Fruit fly (Drosophila melanogaster) whole organism, embryonic: Measurements from ENCODE around the gene CG32483.
A peak's percentile ranks its signal among the peaks of the same experiment; 100 is the strongest.

Experiments
- Antp ChIP-seq: fragments of 200-800 bp; sonication (Bioruptor generic); optimal IDR thresholded peaks from 3 replicates; lab custom pipeline; 2016; ENCODE audit warnings: missing biosample characterization, missing genetic modification characterization
- CG10654 ChIP-seq: fragments of 200-800 bp; sonication (Bioruptor generic); optimal IDR thresholded peaks from 2 replicates; lab custom pipeline; 2016; ENCODE audit warnings: missing biosample characterization, missing genetic modification characterization
- CG13894 ChIP-seq: fragments of 200-800 bp; sonication (Bioruptor generic); optimal IDR thresholded peaks from 3 replicates; lab custom pipeline; 2018; ENCODE audit warnings: missing biosample characterization, mild to moderate bottlenecking, missing genetic modification characterization, moderate library complexity
- CG14965 ChIP-seq: fragments of 200-800 bp; sonication (Bioruptor generic); optimal IDR thresholded peaks from 2 replicates; lab custom pipeline; 2016; ENCODE audit warnings: missing biosample characterization, missing genetic modification characterization, borderline replicate concordance
- CG18262 ChIP-seq: fragments of 200-800 bp; optimal IDR thresholded peaks from 3 replicates; lab custom pipeline; 2019; ENCODE audit warnings: missing biosample characterization, mild to moderate bottlenecking, missing genetic modification characterization, moderate library complexity
- CG18764 ChIP-seq: fragments of 200-800 bp; sonication (Bioruptor generic); optimal IDR thresholded peaks from 3 replicates; lab custom pipeline; 2016; ENCODE audit warnings: missing biosample characterization, missing genetic modification characterization
- CG31441 ChIP-seq: fragments of 200-800 bp; sonication (Bioruptor generic); IDR thresholded peaks from 2 replicates; pipeline ENCODE4 v1.3.6; 2022; ENCODE audit warnings: missing biosample characterization, missing genetic modification characterization
- CG32532 ChIP-seq: fragments of 200-800 bp; sonication (Bioruptor generic); IDR thresholded peaks from 2 replicates; pipeline ENCODE4 v1.3.6; 2022; ENCODE audit warnings: missing biosample characterization, missing genetic modification characterization
- CG6854 ChIP-seq: fragments of 200-800 bp; sonication (Bioruptor generic); optimal IDR thresholded peaks from 3 replicates; lab custom pipeline; 2017; ENCODE audit warnings: missing biosample characterization, mild to moderate bottlenecking, missing genetic modification characterization
- CG8281 ChIP-seq: fragments of 200-800 bp; sonication (Bioruptor generic); optimal IDR thresholded peaks from 2 replicates; lab custom pipeline; 2018; ENCODE audit warnings: missing biosample characterization, mild to moderate bottlenecking, missing genetic modification characterization, moderate library complexity
- CG8359 ChIP-seq: fragments of 200-800 bp; sonication (Bioruptor generic); optimal IDR thresholded peaks from 2 replicates; lab custom pipeline; 2017; ENCODE audit warnings: missing biosample characterization, mild to moderate bottlenecking, missing genetic modification characterization, borderline replicate concordance
- Dad ChIP-seq: fragments of 200-800 bp; sonication (Bioruptor generic); optimal IDR thresholded peaks from 3 replicates; lab custom pipeline; 2016; ENCODE audit warnings: missing biosample characterization, missing genetic modification characterization
- Dbx ChIP-seq: fragments of 200-800 bp; sonication (Bioruptor generic); IDR thresholded peaks from 3 replicates; pipeline ENCODE4 v1.3.6; 2022; ENCODE audit warnings: missing biosample characterization, missing genetic modification characterization
- Dip2 ChIP-seq: fragments of 200-800 bp; sonication (Bioruptor generic); IDR thresholded peaks from 2 replicates; pipeline ENCODE4 v1.3.6; 2022; ENCODE audit warnings: missing biosample characterization, missing genetic modification characterization
- Drgx ChIP-seq: fragments of 200-800 bp; sonication (Bioruptor generic); IDR thresholded peaks from 2 replicates; pipeline ENCODE4 v1.3.6; 2022; ENCODE audit warnings: missing biosample characterization, missing genetic modification characterization
- Hr78 ChIP-seq, 2 experiments: fragments of 200-800 bp in 1 of 2; fragments of >200 bp in 1 of 2; sonication (Bioruptor generic) in 1 of 2; optimal IDR thresholded peaks; 2 replicates each; lab custom pipeline; 2017 to 2019; ENCODE audit warnings: missing biosample characterization in 2 of 2, missing genetic modification characterization in 2 of 2, mild to moderate bottlenecking in 1 of 2, moderate library complexity in 1 of 2
- Jarid2 ChIP-seq: fragments of 200-800 bp; sonication (Bioruptor generic); optimal IDR thresholded peaks from 3 replicates; lab custom pipeline; 2017; ENCODE audit warnings: mild to moderate bottlenecking, missing biosample characterization, missing genetic modification reagents, missing genetic modification characterization
- Lim3 ChIP-seq: fragments of 200-800 bp; sonication (Bioruptor generic); IDR thresholded peaks from 2 replicates; pipeline ENCODE4 v1.3.6; 2022; ENCODE audit warnings: missing biosample characterization, missing genetic modification characterization
- NC2β ChIP-seq: fragments of 200-800 bp; sonication (Bioruptor generic); optimal IDR thresholded peaks from 2 replicates; lab custom pipeline; 2016; ENCODE audit warnings: missing biosample characterization, missing genetic modification characterization
- Ptx1 ChIP-seq: fragments of 200-800 bp; sonication (Bioruptor generic); IDR thresholded peaks from 2 replicates; pipeline ENCODE4 v1.3.6; 2022; ENCODE audit warnings: missing biosample characterization, missing genetic modification characterization
- Sox102F ChIP-seq: fragments of 200-800 bp; sonication (Bioruptor generic); optimal IDR thresholded peaks from 2 replicates; lab custom pipeline; 2018; ENCODE audit warnings: missing biosample characterization, mild to moderate bottlenecking, missing genetic modification characterization, moderate library complexity
- YL-1 ChIP-seq: fragments of 200-800 bp; sonication (Bioruptor generic); optimal IDR thresholded peaks from 3 replicates; lab custom pipeline; 2017; ENCODE audit warnings: missing biosample characterization, mild to moderate bottlenecking, missing genetic modification characterization
- abd-A ChIP-seq: fragments of 200-800 bp; sonication (Bioruptor generic); optimal IDR thresholded peaks from 3 replicates; lab custom pipeline; 2019; ENCODE audit warnings: missing biosample characterization, mild to moderate bottlenecking, missing genetic modification characterization, moderate library complexity
- bigmax ChIP-seq: fragments of 200-800 bp; sonication (Bioruptor generic); optimal IDR thresholded peaks from 2 replicates; lab custom pipeline; 2018; ENCODE audit warnings: missing biosample characterization, mild to moderate bottlenecking, missing genetic modification characterization
- cad ChIP-seq: fragments of >200 bp; optimal IDR thresholded peaks from 2 replicates; lab custom pipeline; 2017; ENCODE audit warnings: missing biosample characterization, missing genetic modification characterization
- crol ChIP-seq: fragments of 200-800 bp; sonication (Bioruptor generic); IDR thresholded peaks from 2 replicates; pipeline ENCODE4 v1.3.6; 2022; ENCODE audit warnings: missing biosample characterization, missing genetic modification characterization
- cwo ChIP-seq: fragments of 200-800 bp; sonication (Bioruptor generic); optimal IDR thresholded peaks from 3 replicates; lab custom pipeline; 2017; ENCODE audit warnings: missing biosample characterization, missing genetic modification characterization, mild to moderate bottlenecking, moderate library complexity, missing genetic modification reagents
- danr ChIP-seq: fragments of 200-800 bp; sonication (Bioruptor generic); IDR thresholded peaks from 2 replicates; pipeline ENCODE4 v1.3.6; 2022; ENCODE audit warnings: missing biosample characterization, missing genetic modification characterization
- dysf ChIP-seq: fragments of 200-800 bp; sonication (Bioruptor generic); IDR thresholded peaks from 3 replicates; pipeline ENCODE4 v1.3.6; 2022; ENCODE audit warnings: missing biosample characterization, missing genetic modification characterization
- gcm ChIP-seq: fragments of 200-800 bp; sonication (Bioruptor generic); optimal IDR thresholded peaks from 2 replicates; lab custom pipeline; 2019; ENCODE audit warnings: missing biosample characterization, mild to moderate bottlenecking, missing genetic modification characterization, moderate library complexity
- grn ChIP-seq: fragments of 200-800 bp; sonication (Bioruptor generic); optimal IDR thresholded peaks from 3 replicates; lab custom pipeline; 2017; ENCODE audit warnings: missing biosample characterization, missing genetic modification characterization
- gsb-n ChIP-seq: fragments of 200-800 bp; sonication (Bioruptor generic); optimal IDR thresholded peaks from 3 replicates; lab custom pipeline; 2018; ENCODE audit warnings: missing biosample characterization, mild to moderate bottlenecking, missing genetic modification characterization
- inv ChIP-seq: fragments of 200-800 bp; sonication (Bioruptor generic); IDR thresholded peaks from 2 replicates; pipeline ENCODE4 v1.3.6; 2022; ENCODE audit warnings: missing biosample characterization, missing genetic modification characterization; ENCODE audit not compliant: partially characterized antibody
- oc ChIP-seq: fragments of 200-800 bp; sonication (Bioruptor generic); optimal IDR thresholded peaks from 2 replicates; lab custom pipeline; 2018; ENCODE audit warnings: missing biosample characterization, mild to moderate bottlenecking, missing genetic modification characterization, moderate library complexity
- otp ChIP-seq: fragments of 200-800 bp; sonication (Bioruptor generic); IDR thresholded peaks from 3 replicates; pipeline ENCODE4, ENCODE4 v1.3.6; 2022; ENCODE audit warnings: missing biosample characterization, missing genetic modification characterization
- prd ChIP-seq, 3 experiments: fragments of >200 bp in 2 of 3; fragments of 200-800 bp in 1 of 3; sonication (Bioruptor generic) in 1 of 3; optimal IDR thresholded peaks in 2 of 3; IDR thresholded peaks in 1 of 3; 2 replicates in 2 of 3; 3 replicates in 1 of 3; pipeline versions ENCODE4 v1.3.6 to Lab custom; 2017 to 2022; ENCODE audit warnings: missing biosample characterization in 1 of 3, missing genetic modification characterization in 1 of 3
- rib ChIP-seq: fragments of 200-800 bp; sonication (Bioruptor generic); IDR thresholded peaks from 2 replicates; pipeline ENCODE4 v1.3.6; 2022; ENCODE audit warnings: missing biosample characterization, missing genetic modification characterization
- ro ChIP-seq: fragments of 200-800 bp; sonication (Bioruptor generic); IDR thresholded peaks from 2 replicates; pipeline ENCODE4 v1.3.6; 2022; ENCODE audit warnings: missing biosample characterization, missing genetic modification characterization
- sc ChIP-seq, 3 experiments: fragments of >200 bp in 2 of 3; fragments of 200-800 bp in 1 of 3; sonication (Bioruptor generic) in 1 of 3; optimal IDR thresholded peaks; 2 replicates in 2 of 3; 3 replicates in 1 of 3; lab custom pipeline; 2017; ENCODE audit warnings: mild to moderate bottlenecking in 1 of 3, missing biosample characterization in 1 of 3, missing genetic modification characterization in 1 of 3, missing genetic modification reagents in 1 of 3
- sima ChIP-seq: fragments of 200-800 bp; sonication (Bioruptor generic); optimal IDR thresholded peaks from 2 replicates; lab custom pipeline; 2016; ENCODE audit warnings: missing biosample characterization, missing genetic modification characterization
- sna ChIP-seq: fragments of 200-800 bp; sonication (Bioruptor generic); IDR thresholded peaks from 2 replicates; pipeline ENCODE4 v1.3.6; 2022; ENCODE audit warnings: missing biosample characterization, missing genetic modification characterization; ENCODE audit not compliant: partially characterized antibody
- ttk ChIP-seq: fragments of 200-800 bp; sonication (Bioruptor generic); IDR thresholded peaks from 2 replicates; pipeline ENCODE4 v2.1.2; 2022; ENCODE audit warnings: missing biosample characterization, missing genetic modification characterization
- twi ChIP-seq: fragments of 200-800 bp; optimal IDR thresholded peaks from 2 replicates; lab custom pipeline; 2019; ENCODE audit warnings: missing biosample characterization, mild to moderate bottlenecking, missing genetic modification characterization, moderate library complexity
- vvl ChIP-seq: fragments of 200-800 bp; sonication (Bioruptor generic); IDR thresholded peaks from 2 replicates; pipeline ENCODE4 v1.3.6; 2022; ENCODE audit warnings: missing biosample characterization, missing genetic modification characterization

Gene CG32483

DNA sequence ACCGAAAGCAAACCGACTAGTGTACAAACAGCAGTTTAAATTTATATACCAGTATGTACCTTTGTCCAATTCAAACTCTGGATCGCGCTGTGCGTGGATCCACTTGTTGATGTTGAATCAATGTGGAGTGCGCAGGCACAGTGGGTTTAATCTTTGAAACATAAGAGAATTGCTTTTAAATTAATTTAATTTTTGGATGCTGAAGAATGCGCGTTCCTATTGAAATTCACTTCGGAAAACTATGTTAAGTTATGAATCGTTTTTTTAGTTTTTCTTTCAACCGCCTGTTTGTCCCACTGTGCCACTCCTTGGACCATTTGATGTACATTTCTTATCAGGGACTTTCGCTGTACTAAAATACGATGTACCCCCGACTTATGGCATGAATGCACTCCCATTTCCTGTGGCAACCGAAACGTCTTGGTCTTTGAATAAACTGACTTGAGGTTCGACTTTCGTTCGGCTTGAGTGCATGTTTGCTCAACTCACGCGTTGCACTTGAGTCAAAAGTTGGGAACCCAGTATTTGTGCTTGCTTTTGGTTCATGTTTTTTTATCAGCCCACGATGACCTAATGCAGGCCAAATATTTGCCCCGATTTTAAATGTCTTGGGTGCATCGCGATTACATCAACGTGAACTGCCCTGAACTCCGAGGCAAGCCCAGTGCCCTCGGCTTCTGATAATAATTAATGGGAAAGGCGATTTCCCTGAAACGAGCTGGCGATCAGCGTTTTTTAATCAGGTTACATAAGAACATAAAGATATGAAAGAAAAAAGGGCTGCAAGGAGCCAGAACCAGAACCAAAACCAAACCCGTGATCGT, 34.8 kb upstream of the CG32483 start (continued):
- TF ChIP-seq Jarid2 (GFP tag; lab: Kevin White, UChicago): peak; percentile 76
- peak; percentile 69; the same call in 1 of the 2 replicates for TF ChIP-seq Lim3 (GFP tag; lab: Robert Waterston, UW)
- peak; percentile 91 for TF ChIP-seq CG8359 (GFP tag; lab: Kevin White, UChicago)
- peak; percentile 66 for TF ChIP-seq grn (GFP tag; lab: Kevin White, UChicago)
- no peak for TF ChIP-seq sc (optimal IDR thresholded peaks at IDR 0.05; lab: Kevin White, UChicago)
- peak; percentile 98 for TF ChIP-seq sc (GFP tag; optimal IDR thresholded peaks at IDR 0.05; lab: Kevin White, UChicago)
- no peak for TF ChIP-seq CG13894 (tag; lab: Kevin White, UChicago)
- peak; percentile 83; the same call in 1 of the 2 replicates for TF ChIP-seq ro
- TF ChIP-seq crol (GFP tag; lab: Robert Waterston, UW): peak; percentile 69

DNA sequence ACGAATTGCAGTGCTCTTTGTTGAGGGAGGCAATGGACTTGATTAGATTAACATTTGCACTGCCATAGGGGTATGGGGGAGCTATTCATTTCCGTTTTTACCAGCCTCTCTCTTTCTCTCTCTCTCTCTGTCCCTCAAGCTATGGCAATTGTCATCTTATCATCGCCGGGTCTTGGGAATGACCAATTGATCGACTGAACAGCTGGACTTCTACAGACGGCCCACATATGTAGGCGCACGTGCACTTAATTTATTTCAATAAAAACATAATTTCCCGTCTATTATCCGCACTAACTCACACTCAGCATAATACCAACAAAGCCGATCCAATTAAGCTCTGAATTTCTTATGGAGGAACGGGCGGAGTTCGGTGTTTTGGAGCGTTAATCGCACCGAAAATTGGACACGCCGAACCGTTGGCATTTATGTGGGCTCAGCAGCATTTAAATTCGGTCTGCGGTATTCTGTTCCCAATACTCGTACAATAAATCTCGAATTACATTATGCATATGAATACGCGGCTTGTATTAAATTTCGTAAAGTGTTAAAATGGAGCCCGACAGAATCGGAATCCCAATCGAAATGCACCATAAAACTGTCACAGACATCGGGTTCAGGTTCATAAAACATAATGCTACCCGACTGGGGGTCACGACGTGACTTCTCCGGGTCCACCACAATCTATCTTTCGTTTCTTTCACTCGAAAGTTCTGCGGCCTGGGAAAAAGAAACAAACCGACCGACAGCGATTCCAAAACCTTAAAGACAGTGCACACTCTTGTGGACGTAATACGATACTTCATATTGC, 34.0 kb upstream of the CG32483 start:
- TF ChIP-seq abd-A (tag; lab: Kevin White, UChicago) (peak; percentile 83), Hr78 (GFP tag; optimal IDR thresholded peaks at IDR 0.05; lab: Kevin White, UChicago) (peak in 1 of 2 experiments; percentile 53), bigmax (GFP tag; lab: Kevin White, UChicago) (no peak), CG8281 (tag; lab: Kevin White, UChicago) (peak; percentile 57), Dbx (no peak), oc (tag; lab: Kevin White, UChicago) (peak; percentile 82), gcm (peak; percentile 91), CG18262 (tag; lab: Kevin White, UChicago) (no peak), CG14965 (no peak), gsb-n (tag; lab: Kevin White, UChicago) (peak; percentile 50)

DNA sequence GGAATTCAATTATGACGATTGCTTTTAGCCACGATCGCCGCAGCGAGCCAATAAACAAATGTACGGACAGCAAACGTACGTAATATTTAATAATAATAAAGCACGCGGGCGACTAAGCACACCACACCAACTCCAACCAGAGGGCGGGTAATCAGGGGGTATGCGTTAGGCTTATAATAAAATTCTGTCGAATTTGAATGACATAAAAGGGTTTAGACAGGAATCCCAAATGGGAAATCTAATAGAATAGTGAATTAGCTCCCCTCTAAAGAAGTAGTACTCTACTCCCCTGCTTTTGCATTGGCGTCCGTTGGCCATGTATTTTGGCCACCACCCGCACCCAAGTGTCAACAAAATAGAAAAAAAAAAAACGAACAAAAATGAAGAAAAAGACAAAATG, 32.5 kb upstream of the CG32483 start:
- TF ChIP-seq CG10654 (GFP tag; lab: Kevin White, UChicago) (no peak), otp (GFP tag; lab: Robert Waterston, UW) (no peak), dysf (GFP tag; lab: Robert Waterston, UW) (peak; percentile 62; the same call in 2 of the 3 replicates), rib (GFP tag; lab: Robert Waterston, UW) (no peak), sna (GFP tag; lab: Robert Waterston, UW) (no peak), Drgx (GFP tag; lab: Robert Waterston, UW) (peak; percentile 87), CG31441 (no peak), twi (no peak), Ptx1 (peak; percentile 70), Dad (no peak), CG32532 (GFP tag; lab: Robert Waterston, UW) (0 out of 2 replicates have a peak, but pooled peaks have one; percentile 48), vvl (GFP tag; lab: Robert Waterston, UW) (peak; percentile 57; the same call in 1 of the 2 replicates), prd (optimal IDR thresholded peaks at IDR 0.05; lab: Kevin White, UChicago) (no peak), prd (GFP tag; IDR thresholded peaks at IDR 0.05; lab: Robert Waterston, UW) (peak; percentile 56), cwo (no peak), Antp (GFP tag; lab: Kevin White, UChicago) (no peak), NC2β (GFP tag; lab: Kevin White, UChicago) (no peak), ttk (GFP tag; lab: Robert Waterston, UW) (peak; percentile 65), YL-1 (GFP tag; lab: Kevin White, UChicago) (no peak), CG18764 (GFP tag; lab: Kevin White, UChicago) (no peak), cad (no peak), danr (GFP tag; lab: Robert Waterston, UW) (no peak), Sox102F (GFP tag; lab: Kevin White, UChicago) (peak; percentile 10), Dip2 (no peak), CG6854 (no peak), sima (GFP tag; lab: Kevin White, UChicago) (no peak), inv (GFP tag; lab: Robert Waterston, UW) (no peak; the same call in 1 of the 2 replicates)
